Fruit fly (Drosophila melanogaster): ENCODE measurements around the gene CG43783.

Gene CG43783

DNA sequence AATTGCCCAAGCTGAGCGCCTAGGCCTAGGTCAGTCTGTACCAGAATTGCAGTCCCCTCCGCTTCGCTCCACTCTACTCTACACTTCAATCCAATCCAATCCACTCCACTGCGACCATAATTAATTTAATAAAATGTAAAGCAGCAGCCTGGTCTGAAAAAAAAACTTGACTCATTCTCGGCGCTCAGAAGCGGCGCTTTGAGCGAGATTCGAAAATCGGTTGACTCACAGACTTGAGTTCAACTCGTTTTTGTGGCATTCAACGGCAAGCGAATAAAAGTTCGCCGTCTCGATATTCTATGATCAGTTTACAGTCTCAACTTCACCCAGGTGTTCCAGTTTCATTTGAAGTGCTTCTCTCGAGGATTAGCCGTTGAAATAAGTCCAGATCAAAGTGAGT, 27.4 kb upstream of the CG43783 start, which contains the start of gene CG13314:
TSS of gene CG13314 (plus strand) at position 301 of the 400 bp plus-strand sequence.
- TF ChIP-seq Sox102F (GFP tag; optimal IDR thresholded peaks at IDR 0.05) (no peak), svp (GFP tag) (no peak), acj6 (GFP tag; optimal IDR thresholded peaks at IDR 0.05) (no peak), CG32006 (GFP tag; optimal IDR thresholded peaks at IDR 0.05) (no peak), CG8119 (GFP tag; IDR thresholded peaks at IDR 0.05) (no peak), spab (GFP tag; optimal IDR thresholded peaks at IDR 0.05) (no peak), Lpt (GFP tag; optimal IDR thresholded peaks at IDR 0.05) (no peak)

DNA sequence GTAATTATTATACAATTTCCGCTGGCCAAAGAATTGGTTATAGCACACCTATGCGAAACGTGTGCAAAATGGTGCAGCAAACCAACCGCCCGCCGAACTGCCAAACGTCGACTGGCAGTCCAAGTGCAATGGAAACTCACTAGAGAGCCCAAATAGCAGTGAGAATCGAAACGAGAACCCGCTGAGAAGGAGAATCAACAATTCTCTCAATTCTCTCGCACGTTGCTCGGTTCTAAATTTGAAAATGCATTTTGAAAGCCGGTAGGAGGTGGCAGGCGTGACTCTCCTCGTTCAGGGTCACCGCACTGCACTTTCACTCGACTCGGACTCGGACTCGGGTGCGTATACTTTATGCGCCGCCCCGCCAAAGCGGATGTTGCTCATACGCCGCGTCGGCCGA, 25.7 kb upstream of the CG43783 start, which contains the start of gene CG5644:
TSS of gene CG5644 (minus strand) at position 101 of the 400 bp plus-strand sequence.
- TF ChIP-seq CG15336 (GFP tag; IDR thresholded peaks at IDR 0.05) (no peak), CG34406 (GFP tag; optimal IDR thresholded peaks at IDR 0.05) (no peak), CG11902 (GFP tag; optimal IDR thresholded peaks at IDR 0.05) (no peak), CG31627 (GFP tag; optimal IDR thresholded peaks at IDR 0.05) (no peak), CG4318 (GFP tag; optimal IDR thresholded peaks at IDR 0.05) (no peak), CG3919 (GFP tag; optimal IDR thresholded peaks at IDR 0.05) (no peak), eg (GFP tag; IDR thresholded peaks at IDR 0.05) (no peak), CG6854 (GFP tag; optimal IDR thresholded peaks at IDR 0.05) (no peak), ss (GFP tag; optimal IDR thresholded peaks at IDR 0.05) (no peak), CG11762 (GFP tag; optimal IDR thresholded peaks at IDR 0.05; ENCODE audit: insufficient read depth) (no peak)

DNA sequence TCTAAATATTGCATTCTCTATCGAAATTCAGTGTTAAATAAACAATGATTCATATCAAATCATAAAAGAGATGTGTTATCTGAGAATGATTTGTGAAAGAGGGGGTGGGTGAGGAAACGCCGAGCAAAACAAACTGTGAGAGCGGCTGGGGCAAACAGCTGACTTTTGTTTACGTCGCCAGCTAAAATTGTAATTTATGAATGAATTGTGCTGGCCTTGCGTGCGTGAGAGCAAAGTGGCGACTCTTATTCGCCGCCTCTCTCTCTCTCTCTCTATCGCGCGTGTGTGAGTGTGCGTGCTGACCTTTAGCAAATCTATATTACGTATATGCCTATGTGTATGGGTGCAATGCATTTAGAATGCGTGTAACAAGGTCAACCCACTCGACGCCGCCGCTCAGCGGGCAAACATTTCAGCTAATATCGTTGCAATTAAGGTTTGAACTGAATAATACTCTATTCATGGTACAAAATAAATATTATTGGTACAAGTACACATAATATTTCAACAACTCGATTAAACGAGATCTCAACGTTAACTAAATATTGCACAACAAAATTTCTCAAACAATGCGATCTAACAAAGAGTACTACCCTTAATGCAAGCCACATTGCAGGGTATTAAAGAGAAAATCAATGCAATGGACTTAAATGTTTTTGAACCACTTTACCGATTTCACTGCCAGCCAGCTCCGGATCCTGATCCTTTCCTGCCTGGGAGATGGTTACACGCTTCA, 24.8 kb upstream of the CG43783 start:
- TF ChIP-seq CG31627 (GFP tag; optimal IDR thresholded peaks at IDR 0.05) (peak; percentile 62), CG7368 (GFP tag; optimal IDR thresholded peaks at IDR 0.05) (no peak), dsx (GFP tag; optimal IDR thresholded peaks at IDR 0.05; ENCODE audit: poor library complexity, severe bottlenecking) (no peak), CG11902 (GFP tag; optimal IDR thresholded peaks at IDR 0.05) (no peak), CG34406 (GFP tag; optimal IDR thresholded peaks at IDR 0.05) (peak; percentile 29), ss (GFP tag; optimal IDR thresholded peaks at IDR 0.05) (peak in 1 of 2 experiments; percentile 85), CG6276 (GFP tag; optimal IDR thresholded peaks at IDR 0.05) (no peak), CG11294 (GFP tag; IDR thresholded peaks at IDR 0.05) (peak; percentile 80; the same call in 1 of the 2 replicates), CG6163 (GFP tag; IDR thresholded peaks at IDR 0.05) (peak; percentile 60; the same call in 2 of the 3 replicates), topi (GFP tag; optimal IDR thresholded peaks at IDR 0.05) (peak; percentile 27), spab (GFP tag; optimal IDR thresholded peaks at IDR 0.05) (no peak), OdsH (GFP tag; optimal IDR thresholded peaks at IDR 0.05) (peak; percentile 61), CG6854 (GFP tag; optimal IDR thresholded peaks at IDR 0.05) (no peak), svp (GFP tag) (peak; percentile 81), CG3919 (GFP tag; optimal IDR thresholded peaks at IDR 0.05) (no peak), Sox14 (GFP tag; optimal IDR thresholded peaks at IDR 0.05) (peak; percentile 40), Lpt (GFP tag; optimal IDR thresholded peaks at IDR 0.05) (no peak), Met (GFP tag; optimal IDR thresholded peaks at IDR 0.05) (no peak), net (GFP tag; optimal IDR thresholded peaks at IDR 0.05) (peak; percentile 63), CG1621 (tag; optimal IDR thresholded peaks at IDR 0.05) (no peak), CG6792 (GFP tag; optimal IDR thresholded peaks at IDR 0.05) (peak; percentile 18), Eip75B (GFP tag; optimal IDR thresholded peaks at IDR 0.05) (no peak), Smox (GFP tag; optimal IDR thresholded peaks at IDR 0.05) (no peak), CG10669 (GFP tag; optimal IDR thresholded peaks at IDR 0.05) (no peak), CG6808 (GFP tag; optimal IDR thresholded peaks at IDR 0.05) (no peak), Ets21C (GFP tag; optimal IDR thresholded peaks at IDR 0.05) (no peak), Ets96B (tag; optimal IDR thresholded peaks at IDR 0.05) (no peak), dac (GFP tag; optimal IDR thresholded peaks at IDR 0.05) (no peak), vri (GFP tag; optimal IDR thresholded peaks at IDR 0.05) (no peak), Blimp-1 (GFP tag; optimal IDR thresholded peaks at IDR 0.05) (no peak), Sox15 (GFP tag; optimal IDR thresholded peaks at IDR 0.05) (no peak), CG8119 (GFP tag; IDR thresholded peaks at IDR 0.05) (peak; percentile 72; the same call in 2 of the 3 replicates), Eip93F (GFP tag; optimal IDR thresholded peaks at IDR 0.05) (no peak), CG15336 (GFP tag; IDR thresholded peaks at IDR 0.05) (peak; percentile 86), lz (GFP tag; optimal IDR thresholded peaks at IDR 0.05) (peak; percentile 28), CG16779 (tag; optimal IDR thresholded peaks at IDR 0.05) (no peak), pdm3 (GFP tag; optimal IDR thresholded peaks at IDR 0.05) (no peak), Sox102F (GFP tag; optimal IDR thresholded peaks at IDR 0.05) (no peak), CG10631 (GFP tag; optimal IDR thresholded peaks at IDR 0.05) (peak; percentile 28), fkh (GFP tag; optimal IDR thresholded peaks at IDR 0.05) (peak; percentile 67)

Data from whole organism, prepupa.